Worm (Caenorhabditis elegans) whole organism, L1 larva: ENCODE results near the gene lrx-1.

Source experiments
- F16B12.6 ChIP-seq: fragments of 150-350 bp; optimal IDR thresholded peaks from 2 replicates; lab custom pipeline; 2014; ENCODE audit warnings: missing biosample characterization, missing genetic modification characterization
- aha-1 ChIP-seq: fragments of 150-350 bp; optimal IDR thresholded peaks from 2 replicates; lab custom pipeline; 2014; ENCODE audit warnings: missing biosample characterization, missing genetic modification characterization
- alr-1 ChIP-seq: fragments of 200-800 bp; sonication (Bioruptor generic); optimal IDR thresholded peaks from 2 replicates; lab custom pipeline; 2018; ENCODE audit warnings: borderline replicate concordance, mild to moderate bottlenecking, missing genetic modification characterization, missing compliant biosample characterization
- ama-1 ChIP-seq: fragments of 150-350 bp; optimal IDR thresholded peaks from 2 replicates; lab custom pipeline; 2014
- blmp-1 ChIP-seq: fragments of 150-350 bp; optimal IDR thresholded peaks from 2 replicates; lab custom pipeline; 2014; ENCODE audit warnings: missing biosample characterization, missing genetic modification characterization
- ceh-8 ChIP-seq: fragments of 200-800 bp; sonication (Bioruptor generic); optimal IDR thresholded peaks from 2 replicates; lab custom pipeline; 2018; ENCODE audit warnings: mild to moderate bottlenecking, missing genetic modification characterization, moderate library complexity, missing compliant biosample characterization
- ceh-82 ChIP-seq, 3 experiments: fragments of 150-350 bp in 1 of 3; sonication (generic microtip) in 2 of 3; optimal IDR thresholded peaks; 2 replicates each; lab custom pipeline; 2014 to 2017; ENCODE audit warnings: missing biosample characterization in 3 of 3, missing genetic modification characterization in 3 of 3
- ceh-90 ChIP-seq: sonication (generic microtip); optimal IDR thresholded peaks from 2 replicates; lab custom pipeline; 2016; ENCODE audit warnings: missing genetic modification characterization, missing compliant biosample characterization
- dpl-1 ChIP-seq, 3 experiments: fragments of 150-350 bp in 2 of 3; sonication (generic microtip) in 1 of 3; optimal IDR thresholded peaks; 2 replicates each; lab custom pipeline; 2014 to 2017; ENCODE audit warnings: missing biosample characterization in 3 of 3, missing genetic modification characterization in 3 of 3, missing genetic modification reagents in 3 of 3
- efl-1 ChIP-seq, 4 experiments: fragments of 150-350 bp; optimal IDR thresholded peaks in 3 of 4; peaks in 1 of 4; 1 replicate in 1 of 4; 2 replicates in 3 of 4; lab custom pipeline; 2014; ENCODE audit warnings: missing biosample characterization in 2 of 4, missing genetic modification characterization in 2 of 4, missing genetic modification reagents in 2 of 4
- efl-3 ChIP-seq: fragments of 200-800 bp; sonication (Bioruptor generic); optimal IDR thresholded peaks from 2 replicates; lab custom pipeline; 2018; ENCODE audit warnings: mild to moderate bottlenecking, missing genetic modification characterization, missing compliant biosample characterization
- egl-13 ChIP-seq: sonication (generic microtip); optimal IDR thresholded peaks from 2 replicates; lab custom pipeline; 2016; ENCODE audit warnings: missing genotype, missing genetic modification reagents, missing genetic modification characterization, missing compliant biosample characterization
- egl-27 ChIP-seq, 2 experiments: fragments of 150-350 bp in 1 of 2; sonication (generic microtip); optimal IDR thresholded peaks; 3 replicates each; lab custom pipeline; 2017 to 2018; ENCODE audit warnings: missing biosample characterization in 2 of 2, missing genetic modification characterization in 2 of 2, missing genetic modification reagents in 2 of 2
- ets-5 ChIP-seq: fragments of 200-800 bp; sonication (Bioruptor generic); IDR thresholded peaks from 2 replicates; pipeline ENCODE4 v1.3.6; 2022; ENCODE audit warnings: missing genetic modification characterization, missing compliant biosample characterization
- fkh-8 ChIP-seq: sonication (generic microtip); optimal IDR thresholded peaks from 2 replicates; lab custom pipeline; 2016; ENCODE audit warnings: mild to moderate bottlenecking, missing genetic modification characterization, missing compliant biosample characterization
- fos-1 ChIP-seq: fragments of 150-350 bp; optimal IDR thresholded peaks from 2 replicates; lab custom pipeline; 2014; ENCODE audit warnings: missing biosample characterization, missing genetic modification characterization
- grh-1 ChIP-seq: fragments of 200-800 bp; sonication (Bioruptor generic); IDR thresholded peaks from 2 replicates; pipeline ENCODE4 v1.3.6; 2022; ENCODE audit warnings: missing genetic modification reagents, missing genetic modification characterization, missing compliant biosample characterization
- hlh-4 ChIP-seq: sonication (generic microtip); optimal IDR thresholded peaks from 2 replicates; lab custom pipeline; 2016; ENCODE audit warnings: mild to moderate bottlenecking, missing genetic modification characterization, missing compliant biosample characterization
- jun-1 ChIP-seq: fragments of 150-350 bp; optimal IDR thresholded peaks from 2 replicates; lab custom pipeline; 2014; ENCODE audit warnings: missing biosample characterization, missing genetic modification reagents, missing genetic modification characterization
- lin-14 ChIP-seq: fragments of 200-800 bp; sonication (Bioruptor generic); optimal IDR thresholded peaks from 2 replicates; lab custom pipeline; 2018; ENCODE audit warnings: mild to moderate bottlenecking, missing genetic modification characterization, moderate library complexity, missing compliant biosample characterization
- lin-35 ChIP-seq, 2 experiments: fragments of 150-350 bp; optimal IDR thresholded peaks; 2 replicates each; lab custom pipeline; 2014; ENCODE audit warnings: missing biosample characterization in 2 of 2, missing genetic modification characterization in 2 of 2, missing genetic modification reagents in 2 of 2
- lin-39 ChIP-seq: fragments of 150-350 bp; optimal IDR thresholded peaks from 2 replicates; lab custom pipeline; 2014; ENCODE audit warnings: missing biosample characterization, missing genetic modification reagents, missing genetic modification characterization
- lsy-2 ChIP-seq, 2 experiments: fragments of 150-350 bp; optimal IDR thresholded peaks; 2 replicates each; lab custom pipeline; 2014; ENCODE audit warnings: missing biosample characterization in 2 of 2, missing genetic modification characterization in 2 of 2
- mab-9 ChIP-seq: fragments of 200-800 bp; sonication (Bioruptor generic); IDR thresholded peaks from 2 replicates; pipeline ENCODE4 v1.3.6; 2022; ENCODE audit warnings: missing genetic modification reagents, missing genetic modification characterization, missing compliant biosample characterization
- mep-1 ChIP-seq: fragments of 150-350 bp; optimal IDR thresholded peaks from 2 replicates; lab custom pipeline; 2014; ENCODE audit warnings: missing biosample characterization, missing genetic modification characterization
- nhr-12 ChIP-seq: sonication (generic microtip); optimal IDR thresholded peaks from 2 replicates; lab custom pipeline; 2017; ENCODE audit warnings: missing biosample characterization, missing genetic modification characterization
- nhr-19 ChIP-seq: fragments of 200-800 bp; sonication (Bioruptor generic); conservative IDR thresholded peaks from 2 replicates; pipeline ENCODE4 v1.3.6; 2022; ENCODE audit warnings: missing genetic modification characterization, missing compliant biosample characterization
- nhr-237 ChIP-seq: fragments of 150-350 bp; optimal IDR thresholded peaks from 2 replicates; lab custom pipeline; 2014; ENCODE audit warnings: missing biosample characterization, missing genetic modification characterization
- nhr-28 ChIP-seq: fragments of 150-350 bp; optimal IDR thresholded peaks from 2 replicates; lab custom pipeline; 2014; ENCODE audit warnings: missing biosample characterization, missing genetic modification characterization
- nhr-71 ChIP-seq: sonication (generic microtip); optimal IDR thresholded peaks from 2 replicates; lab custom pipeline; 2016; ENCODE audit warnings: mild to moderate bottlenecking, missing genetic modification characterization, moderate library complexity, missing compliant biosample characterization
- nhr-76 ChIP-seq: sonication (generic microtip); optimal IDR thresholded peaks from 2 replicates; lab custom pipeline; 2017; ENCODE audit warnings: missing biosample characterization, missing genetic modification characterization
- nhr-84 ChIP-seq: sonication (generic microtip); optimal IDR thresholded peaks from 2 replicates; lab custom pipeline; 2017; ENCODE audit warnings: missing biosample characterization, missing genetic modification characterization
- nhr-85 ChIP-seq: sonication (generic microtip); peaks from one replicate; lab custom pipeline; 2016; ENCODE audit warnings: missing genetic modification characterization, inconsistent platforms, missing compliant biosample characterization
- pqm-1 ChIP-seq: sonication (generic microtip); optimal IDR thresholded peaks from 3 replicates; lab custom pipeline; 2017; ENCODE audit warnings: missing biosample characterization, missing genetic modification characterization
- rnt-1 ChIP-seq: sonication (generic microtip); optimal IDR thresholded peaks from 2 replicates; lab custom pipeline; 2016; ENCODE audit warnings: mild to moderate bottlenecking, missing genetic modification characterization, moderate library complexity, missing compliant biosample characterization
- sox-4 ChIP-seq: sonication (generic microtip); optimal IDR thresholded peaks from 2 replicates; lab custom pipeline; 2016; ENCODE audit warnings: missing genetic modification characterization, missing compliant biosample characterization
- swsn-7 ChIP-seq: sonication (generic microtip); optimal IDR thresholded peaks from 2 replicates; lab custom pipeline; 2016; ENCODE audit warnings: missing genetic modification characterization, missing compliant biosample characterization
- tbx-2 ChIP-seq: sonication (generic microtip); optimal IDR thresholded peaks from 2 replicates; lab custom pipeline; 2016; ENCODE audit warnings: missing genetic modification characterization, missing compliant biosample characterization
- tlp-1 ChIP-seq: fragments of 150-350 bp; optimal IDR thresholded peaks from 2 replicates; lab custom pipeline; 2014; ENCODE audit warnings: missing biosample characterization, missing genetic modification characterization
- unc-30 ChIP-seq: sonication (generic microtip); optimal IDR thresholded peaks from 2 replicates; lab custom pipeline; 2017; ENCODE audit warnings: missing biosample characterization, missing genetic modification characterization
- unc-86 ChIP-seq: sonication (generic microtip); optimal IDR thresholded peaks from 2 replicates; lab custom pipeline; 2016; ENCODE audit warnings: missing genetic modification characterization, missing compliant biosample characterization
- zag-1 ChIP-seq: fragments of 150-350 bp; optimal IDR thresholded peaks from 2 replicates; lab custom pipeline; 2014; ENCODE audit warnings: missing biosample characterization, missing genetic modification characterization
- ztf-4 ChIP-seq: fragments of 150-350 bp; optimal IDR thresholded peaks from 2 replicates; lab custom pipeline; 2014; ENCODE audit warnings: missing biosample characterization, missing genetic modification characterization

Gene lrx-1

ce11 chrV:12235502-12235901, 16.9 kb upstream of the lrx-1 start (continued):
- TF ChIP-seq ceh-8 = no peak
- no peak for TF ChIP-seq unc-86 (tag; lab: Kevin White, UChicago)
- no peak for TF ChIP-seq hlh-4 (tag; lab: Kevin White, UChicago)
- TF ChIP-seq jun-1 (tag; lab: Kevin White, UChicago) = no peak
- TF ChIP-seq pqm-1 = no peak
- TF ChIP-seq mep-1 (tag; lab: Kevin White, UChicago) = no peak
- no peak for TF ChIP-seq nhr-237 (tag; lab: Kevin White, UChicago)
- no peak for TF ChIP-seq grh-1 (GFP tag; lab: Robert Waterston, UW)
- TF ChIP-seq lin-39 (tag; lab: Kevin White, UChicago) = peak; percentile 85
- TF ChIP-seq efl-3 (GFP tag; lab: Kevin White, UChicago) = no peak
- TF ChIP-seq mab-9 (GFP tag; lab: Robert Waterston, UW) = no peak
- no peak for TF ChIP-seq dpl-1 (GFP tag; optimal IDR thresholded peaks at IDR 0.05; lab: Kevin White, UChicago)
- TF ChIP-seq nhr-76 (tag; lab: Kevin White, UChicago) = no peak
- TF ChIP-seq tlp-1 (tag; lab: Kevin White, UChicago) = no peak
- no peak for TF ChIP-seq ets-5
- no peak for TF ChIP-seq nhr-84
- TF ChIP-seq nhr-12 (tag; lab: Kevin White, UChicago) = no peak
- no peak for TF ChIP-seq nhr-28 (tag; lab: Kevin White, UChicago)
- peak; percentile 75 for TF ChIP-seq rnt-1 (tag; lab: Kevin White, UChicago)
- TF ChIP-seq efl-1 (optimal IDR thresholded peaks at IDR 0.05; lab: Kevin White, UChicago) = no peak
- no peak for TF ChIP-seq efl-1 (GFP tag; optimal IDR thresholded peaks at IDR 0.05 in 1 of 2; lab: Kevin White, UChicago)

- TF ChIP-seq fos-1 (tag; lab: Kevin White, UChicago) = no peak
- no peak for TF ChIP-seq ztf-4 (tag; lab: Kevin White, UChicago)
- TF ChIP-seq egl-27 (tag; optimal IDR thresholded peaks at IDR 0.05; lab: Kevin White, UChicago) = no peak
- TF ChIP-seq unc-30 = no peak
- TF ChIP-seq lin-35 (GFP tag; optimal IDR thresholded peaks at IDR 0.05; lab: Kevin White, UChicago) = no peak
- TF ChIP-seq ceh-82 (tag; optimal IDR thresholded peaks at IDR 0.05; lab: Kevin White, UChicago) = no peak
- no peak for TF ChIP-seq ceh-8
- TF ChIP-seq F16B12.6 (tag; lab: Kevin White, UChicago) = no peak
- no peak for TF ChIP-seq ceh-90 (tag; lab: Kevin White, UChicago)
- TF ChIP-seq zag-1 = no peak
- no peak for TF ChIP-seq sox-4 (tag; lab: Kevin White, UChicago)
- no peak for TF ChIP-seq ets-5
- TF ChIP-seq alr-1 = no peak
- no peak for TF ChIP-seq hlh-4 (tag; lab: Kevin White, UChicago)
- TF ChIP-seq, all 84 proteins: peak for 0
Observed at ce11 chrV:12241126-12241525, 11.2 kb upstream of the lrx-1 start, which contains the start of gene ttr-22. TSS of gene ttr-22 (plus strand) at chrV:12241426.

- TF ChIP-seq rnt-1 (tag; lab: Kevin White, UChicago) (peak; percentile 10), aha-1 (tag; lab: Kevin White, UChicago) (no peak), fkh-8 (no peak), lin-39 (tag; lab: Kevin White, UChicago) (no peak), tbx-2 (no peak), sox-4 (tag; lab: Kevin White, UChicago) (no peak), dpl-1 (GFP tag; optimal IDR thresholded peaks at IDR 0.05; lab: Kevin White, UChicago) (peak in 1 of 3 experiments; percentile 8), lin-14 (GFP tag; lab: Kevin White, UChicago) (peak; percentile 68), grh-1 (GFP tag; lab: Robert Waterston, UW) (no peak), nhr-85 (tag; lab: Kevin White, UChicago) (no peak), efl-1 (optimal IDR thresholded peaks at IDR 0.05; lab: Kevin White, UChicago) (peak in 1 of 2 experiments; percentile 6), efl-1 (GFP tag; optimal IDR thresholded peaks at IDR 0.05 in 1 of 2; lab: Kevin White, UChicago) (peak in 1 of 2 experiments; percentile 30), egl-13 (tag; lab: Kevin White, UChicago) (no peak), nhr-71 (tag; lab: Kevin White, UChicago) (peak; percentile 36), jun-1 (tag; lab: Kevin White, UChicago) (no peak), ama-1 (lab: Kevin White, UChicago) (no peak), hlh-4 (tag; lab: Kevin White, UChicago) (no peak), ceh-8 (no peak), nhr-19 (GFP tag; lab: Robert Waterston, UW) (no peak), ets-5 (no peak), swsn-7 (no peak), lsy-2 (tag; optimal IDR thresholded peaks at IDR 0.05; lab: Kevin White, UChicago) (peak in 1 of 2 experiments; percentile 18), blmp-1 (tag; lab: Kevin White, UChicago) (peak; percentile 38)
Observed at ce11 chrV:12244980-12245742, 7.2 kb upstream of the lrx-1 start, which contains the start of the genes T04H1.13, slfl-5 and rad-50. TSS of gene T04H1.13 (minus strand) at chrV:12245030. TSS of gene slfl-5 (minus strand) at chrV:12245044. TSS of gene rad-50 (plus strand) at chrV:12245646.
